Worm (Caenorhabditis elegans): Measurements from ENCODE around the gene lgc-25.

Gene lgc-25

ce11 chrX:14115480-14116161 is 45.9 kb downstream of the lgc-25 start, which contains the start of gene F28H6.7:
Gene F28H6.7, plus strand, starts transcription at chrX:14116111.
- TF ChIP-seq ama-1 (optimal IDR thresholded peaks at IDR 0.05) = no peak
- peak; percentile 98 for TF ChIP-seq pes-1 (GFP tag; IDR thresholded peaks at IDR 0.05)
- peak; percentile 90 for TF ChIP-seq hnd-1 (tag; optimal IDR thresholded peaks at IDR 0.05)
- peak; percentile 95 for TF ChIP-seq F13C5.2 (tag; optimal IDR thresholded peaks at IDR 0.05)
- TF ChIP-seq tbx-37 (GFP tag; conservative IDR thresholded peaks at IDR 0.05) = peak; percentile 98
- peak; percentile 96 for TF ChIP-seq hmg-4 (GFP tag; optimal IDR thresholded peaks at IDR 0.05)
- TF ChIP-seq ceh-36 (tag; optimal IDR thresholded peaks at IDR 0.05) = peak; percentile 95
- TF ChIP-seq ets-7 (tag; optimal IDR thresholded peaks at IDR 0.05) = peak; percentile 90
- TF ChIP-seq sea-1 (GFP tag; conservative IDR thresholded peaks at IDR 0.05) = peak; percentile 95
- peak; percentile 97 for TF ChIP-seq scrt-1 (GFP tag; IDR thresholded peaks at IDR 0.05)
- peak; percentile 95 for TF ChIP-seq ceh-13 (GFP tag; optimal IDR thresholded peaks at IDR 0.05)
- peak; percentile 93 for TF ChIP-seq aly-1 (tag; optimal IDR thresholded peaks at IDR 0.05)
- TF ChIP-seq tra-4 (tag; optimal IDR thresholded peaks at IDR 0.05) = peak; percentile 87
- peak; percentile 96 for TF ChIP-seq tbx-11 (GFP tag; IDR thresholded peaks at IDR 0.05)
- peak; percentile 97 for TF ChIP-seq flt-1 (GFP tag; IDR thresholded peaks at IDR 0.05)
- TF ChIP-seq B0310.2 (tag; optimal IDR thresholded peaks at IDR 0.05) = peak; percentile 93
- peak; percentile 85 for TF ChIP-seq hmbx-1 (tag; optimal IDR thresholded peaks at IDR 0.05)

DNA sequence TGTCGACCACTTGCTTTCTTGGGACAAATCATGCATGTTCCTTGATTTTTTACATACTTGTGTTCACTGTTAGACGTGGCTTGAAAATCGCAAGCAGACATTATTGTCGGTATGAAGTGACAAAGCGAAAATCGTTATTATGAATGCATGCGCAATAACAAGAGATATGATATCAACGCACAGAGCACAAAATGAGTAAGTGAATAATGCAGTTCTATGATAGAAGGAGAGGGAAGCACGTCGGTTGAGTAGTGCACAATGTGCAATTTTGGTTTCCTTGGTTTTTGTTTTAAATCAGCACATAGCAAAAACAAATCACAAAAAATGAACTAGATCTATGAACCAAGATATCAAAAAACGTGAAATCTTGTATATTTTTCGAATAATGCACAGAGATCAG is 48.2 kb downstream of the lgc-25 start, which contains the start of gene nhr-281:
Gene nhr-281, minus strand, starts transcription at position 101 of the 400 bp plus-strand sequence.
- TF ChIP-seq tbx-37 (GFP tag; conservative IDR thresholded peaks at IDR 0.05) (no peak), scrt-1 (GFP tag; IDR thresholded peaks at IDR 0.05) (no peak), hmbx-1 (tag; optimal IDR thresholded peaks at IDR 0.05) (no peak), flt-1 (GFP tag; IDR thresholded peaks at IDR 0.05) (no peak), F13C5.2 (tag; optimal IDR thresholded peaks at IDR 0.05) (no peak), sea-1 (GFP tag; conservative IDR thresholded peaks at IDR 0.05) (no peak), ets-7 (tag; optimal IDR thresholded peaks at IDR 0.05) (no peak), hnd-1 (tag; optimal IDR thresholded peaks at IDR 0.05) (no peak), hmg-4 (GFP tag; optimal IDR thresholded peaks at IDR 0.05) (no peak), pes-1 (GFP tag; IDR thresholded peaks at IDR 0.05) (no peak), ceh-13 (GFP tag; optimal IDR thresholded peaks at IDR 0.05) (no peak), B0310.2 (tag; optimal IDR thresholded peaks at IDR 0.05) (no peak), ceh-36 (tag; optimal IDR thresholded peaks at IDR 0.05) (no peak), tra-4 (tag; optimal IDR thresholded peaks at IDR 0.05) (no peak), ama-1 (optimal IDR thresholded peaks at IDR 0.05) (no peak), tbx-11 (GFP tag; IDR thresholded peaks at IDR 0.05) (no peak)

Data from whole organism, early embryonic.